Fruit fly (Drosophila melanogaster): ENCODE measurements around the gene Rbsn-5.

The Rbsn-5 gene

dm6 chr2L:8164219-8164618 is 4.6 kb downstream of the Rbsn-5 start (continued):
- TF ChIP-seq Trl (optimal IDR thresholded peaks at IDR 0.05), result no peak
- TF ChIP-seq Trl (GFP tag; optimal IDR thresholded peaks at IDR 0.05), result peak; percentile 80
- TF ChIP-seq inv (GFP tag; IDR thresholded peaks at IDR 0.05; ENCODE audit: partially characterized antibody), result no peak
- no peak for TF ChIP-seq ham (GFP tag; IDR thresholded peaks at IDR 0.05)
- TF ChIP-seq CG2199 (GFP tag; IDR thresholded peaks at IDR 0.05), result peak; percentile 50; the same call in 1 of the 3 replicates
- no peak for TF ChIP-seq CG1832 (GFP tag; optimal IDR thresholded peaks at IDR 0.05)
- peak; percentile 18 for TF ChIP-seq slou (GFP tag; optimal IDR thresholded peaks at IDR 0.05)
- TF ChIP-seq CG31224 (GFP tag; IDR thresholded peaks at IDR 0.05), result no peak
- TF ChIP-seq cato (GFP tag; optimal IDR thresholded peaks at IDR 0.05; ENCODE audit: borderline replicate concordance), result peak; percentile 43
- no peak for TF ChIP-seq slbo (GFP tag; IDR thresholded peaks at IDR 0.05)
- TF ChIP-seq bab2 (GFP tag; optimal IDR thresholded peaks at IDR 0.05), result peak; percentile 83
- no peak for TF ChIP-seq Bgb (GFP tag; IDR thresholded peaks at IDR 0.05; ENCODE audit: partially characterized antibody)
- TF ChIP-seq Ets97D (GFP tag; optimal IDR thresholded peaks at IDR 0.05), result peak; percentile 12
- peak; percentile 39; the same call in 1 of the 2 replicates for TF ChIP-seq sob (GFP tag; IDR thresholded peaks at IDR 0.05)
- peak; percentile 66 for TF ChIP-seq CG17328 (GFP tag; IDR thresholded peaks at IDR 0.05)
- no peak for TF ChIP-seq Dp (GFP tag; optimal IDR thresholded peaks at IDR 0.05)
- peak; percentile 4 for TF ChIP-seq Dad (GFP tag; optimal IDR thresholded peaks at IDR 0.05)
- peak; percentile 39 for TF ChIP-seq CG4617 (GFP tag; optimal IDR thresholded peaks at IDR 0.05; ENCODE audit: borderline replicate concordance)
- peak; percentile 51 for TF ChIP-seq Ssrp (tag; optimal IDR thresholded peaks at IDR 0.05)
- TF ChIP-seq jigr1 (GFP tag; IDR thresholded peaks at IDR 0.05), result no peak
- TF ChIP-seq Dref (GFP tag; IDR thresholded peaks at IDR 0.05), result no peak
- TF ChIP-seq Side (GFP tag; optimal IDR thresholded peaks at IDR 0.05), result peak; percentile 62
- TF ChIP-seq CG17385 (GFP tag; optimal IDR thresholded peaks at IDR 0.05), result peak; percentile 72
- peak; percentile 94 for TF ChIP-seq Awh (GFP tag; IDR thresholded peaks at IDR 0.05)
- peak; percentile 86 for TF ChIP-seq CG4707 (GFP tag; optimal IDR thresholded peaks at IDR 0.05)
- TF ChIP-seq cwo (GFP tag; optimal IDR thresholded peaks at IDR 0.05), result peak; percentile 53
- peak; percentile 68 for TF ChIP-seq pfk (GFP tag; optimal IDR thresholded peaks at IDR 0.05)
- peak; percentile 36 to 49 for TF ChIP-seq Hr51 (GFP tag; optimal IDR thresholded peaks at IDR 0.05)
- no peak for TF ChIP-seq Taf1 (GFP tag; IDR thresholded peaks at IDR 0.05)
- TF ChIP-seq zfh2 (GFP tag; optimal IDR thresholded peaks at IDR 0.05), result no peak
- TF ChIP-seq Abd-B (GFP tag; optimal IDR thresholded peaks at IDR 0.05), result no peak
- no peak for TF ChIP-seq unc-4 (GFP tag; IDR thresholded peaks at IDR 0.05; ENCODE audit: partially characterized antibody)
- TF ChIP-seq chinmo (GFP tag; IDR thresholded peaks at IDR 0.05; ENCODE audit: partially characterized antibody), result no peak
- no peak for TF ChIP-seq esg (GFP tag; conservative IDR thresholded peaks at IDR 0.05)
- no peak for TF ChIP-seq pzg (GFP tag; optimal IDR thresholded peaks at IDR 0.05)
- TF ChIP-seq lilli (GFP tag; optimal IDR thresholded peaks at IDR 0.05), result peak; percentile 45
- TF ChIP-seq Hmr (GFP tag; optimal IDR thresholded peaks at IDR 0.05), result peak; percentile 81
- peak; percentile 95 for TF ChIP-seq CG15601 (tag; optimal IDR thresholded peaks at IDR 0.05)
- no peak for TF ChIP-seq CG4730 (GFP tag; IDR thresholded peaks at IDR 0.05)
- peak; percentile 90 for TF ChIP-seq CG1529 (GFP tag; optimal IDR thresholded peaks at IDR 0.05)
- no peak for TF ChIP-seq CG15479 (GFP tag; optimal IDR thresholded peaks at IDR 0.05)
- no peak for TF ChIP-seq CG4404 (GFP tag; IDR thresholded peaks at IDR 0.05)
- TF ChIP-seq sim (GFP tag; IDR thresholded peaks at IDR 0.05), result peak; percentile 73
- peak; percentile 50 for TF ChIP-seq CG31365 (tag; optimal IDR thresholded peaks at IDR 0.05)
- peak; percentile 72 for TF ChIP-seq CG4854 (GFP tag; optimal IDR thresholded peaks at IDR 0.05)
- TF ChIP-seq ab (GFP tag; optimal IDR thresholded peaks at IDR 0.05), result no peak
- peak; percentile 85 for TF ChIP-seq ac (GFP tag; optimal IDR thresholded peaks at IDR 0.05)
- TF ChIP-seq CG10274 (GFP tag; optimal IDR thresholded peaks at IDR 0.05), result peak; percentile 24
- TF ChIP-seq NC2α (GFP tag; optimal IDR thresholded peaks at IDR 0.05), result peak; percentile 77
- TF ChIP-seq ase (GFP tag; IDR thresholded peaks at IDR 0.05), result peak; percentile 24; the same call in 2 of the 3 replicates
- TF ChIP-seq fru (optimal IDR thresholded peaks at IDR 0.05), result no peak
- TF ChIP-seq her (GFP tag; optimal IDR thresholded peaks at IDR 0.05), result peak; percentile 29

Data from whole organism, embryonic.